Worm (Caenorhabditis elegans) whole organism, L3 larva: ENCODE measurements around the gene T25B6.6.

ENCODE experiments used
- aly-2 ChIP-seq: fragments of 150-350 bp; optimal IDR thresholded peaks from 2 replicates; lab custom pipeline; 2014; ENCODE audit warnings: missing biosample characterization, missing genetic modification characterization
- ceh-82 ChIP-seq: fragments of 150-350 bp; optimal IDR thresholded peaks from 2 replicates; lab custom pipeline; 2014; ENCODE audit warnings: missing biosample characterization, missing genetic modification characterization
- ceh-9 ChIP-seq: sonication (generic microtip); optimal IDR thresholded peaks from 2 replicates; lab custom pipeline; 2018; ENCODE audit warnings: missing biosample characterization, missing genetic modification characterization
- daf-12 ChIP-seq: fragments of 150-350 bp; optimal IDR thresholded peaks from 2 replicates; lab custom pipeline; 2014; ENCODE audit warnings: missing biosample characterization, missing genetic modification reagents, missing genetic modification characterization
- nhr-12 ChIP-seq: fragments of 150-350 bp; optimal IDR thresholded peaks from 2 replicates; lab custom pipeline; 2014; ENCODE audit warnings: missing biosample characterization, missing genetic modification characterization
- nhr-25 ChIP-seq: sonication (generic microtip); optimal IDR thresholded peaks from 2 replicates; lab custom pipeline; 2017; ENCODE audit warnings: missing biosample characterization, missing genetic modification characterization
- nhr-67 ChIP-seq: fragments of 150-350 bp; optimal IDR thresholded peaks from 2 replicates; lab custom pipeline; 2014; ENCODE audit warnings: missing biosample characterization, missing genetic modification characterization
- unc-62 ChIP-seq: fragments of 150-350 bp; sonication (generic microtip); optimal IDR thresholded peaks from 4 replicates; lab custom pipeline; 2014; ENCODE audit warnings: missing biosample characterization, missing genetic modification reagents, missing genetic modification characterization

DNA sequence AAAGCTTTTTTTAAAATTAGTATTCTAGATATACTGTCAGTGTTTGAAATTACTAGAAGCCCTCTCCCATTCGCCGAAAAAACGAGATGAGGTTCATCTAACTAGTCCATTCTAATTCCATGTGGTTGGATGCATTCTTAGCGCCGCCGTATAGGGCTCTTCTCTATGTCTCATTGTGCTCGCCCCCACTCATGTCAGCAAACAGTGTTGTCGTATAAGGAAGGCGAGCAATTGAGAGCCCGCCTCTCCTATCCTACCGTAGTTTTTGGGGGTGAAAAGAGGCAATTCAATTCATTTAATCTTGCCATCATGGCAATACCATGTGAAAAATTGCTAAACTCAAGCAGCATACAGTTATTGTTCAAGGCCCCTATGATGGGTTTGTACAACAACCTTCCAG is 26.0 kb upstream of the T25B6.6 start, which contains the start of gene F47E1.20:
- TF ChIP-seq nhr-25: no peak
- TF ChIP-seq aly-2 (tag; lab: Kevin White, UChicago): no peak
- no peak for TF ChIP-seq daf-12 (tag; lab: Kevin White, UChicago)
- TF ChIP-seq nhr-12: no peak
- no peak for TF ChIP-seq ceh-82 (tag; lab: Kevin White, UChicago)
- no peak for TF ChIP-seq unc-62 (GFP tag; lab: Kevin White, UChicago)
- no peak for TF ChIP-seq nhr-67
- TF ChIP-seq ceh-9 (tag; lab: Kevin White, UChicago): no peak
